Worm (Caenorhabditis elegans) whole organism, early embryonic: Measurements from ENCODE around the gene hsb-1.
A peak's percentile ranks its signal among the peaks of the same experiment; 100 is the strongest.

Experiments
- B0310.2 ChIP-seq: sonication (generic microtip); optimal IDR thresholded peaks from 2 replicates; lab custom pipeline; 2016; ENCODE audit warnings: mild to moderate bottlenecking, missing genetic modification characterization, missing compliant biosample characterization
- F13C5.2 ChIP-seq: sonication (generic microtip); optimal IDR thresholded peaks from 2 replicates; lab custom pipeline; 2017; ENCODE audit warnings: mild to moderate bottlenecking, missing genetic modification characterization, inconsistent platforms, missing compliant biosample characterization
- aly-1 ChIP-seq: sonication (generic microtip); optimal IDR thresholded peaks from 2 replicates; lab custom pipeline; 2016; ENCODE audit warnings: missing genetic modification characterization, missing compliant biosample characterization
- ama-1 ChIP-seq: fragments of 150-350 bp; optimal IDR thresholded peaks from 2 replicates; lab custom pipeline; 2014
- ceh-13 ChIP-seq: fragments of 200-800 bp; sonication (Bioruptor generic); optimal IDR thresholded peaks from 2 replicates; lab custom pipeline; 2018; ENCODE audit warnings: mild to moderate bottlenecking, missing genetic modification characterization, missing compliant biosample characterization
- ceh-36 ChIP-seq: sonication (generic microtip); optimal IDR thresholded peaks from 2 replicates; lab custom pipeline; 2016; ENCODE audit warnings: missing genetic modification characterization, inconsistent platforms, missing compliant biosample characterization
- ets-7 ChIP-seq: sonication (generic microtip); optimal IDR thresholded peaks from 2 replicates; lab custom pipeline; 2016; ENCODE audit warnings: missing genotype, missing genetic modification characterization, missing compliant biosample characterization
- flt-1 ChIP-seq: fragments of 200-800 bp; sonication (Bioruptor generic); IDR thresholded peaks from 2 replicates; pipeline ENCODE4 v1.3.6; 2022; ENCODE audit warnings: missing genetic modification characterization, missing compliant biosample characterization
- hmbx-1 ChIP-seq: sonication (generic microtip); optimal IDR thresholded peaks from 2 replicates; lab custom pipeline; 2016; ENCODE audit warnings: mild to moderate bottlenecking, missing genetic modification characterization, missing compliant biosample characterization
- hmg-4 ChIP-seq: fragments of 200-800 bp; sonication (Bioruptor generic); optimal IDR thresholded peaks from 2 replicates; lab custom pipeline; 2018; ENCODE audit warnings: mild to moderate bottlenecking, missing genetic modification characterization, missing compliant biosample characterization
- hnd-1 ChIP-seq: sonication (generic microtip); optimal IDR thresholded peaks from 2 replicates; lab custom pipeline; 2016; ENCODE audit warnings: missing genetic modification characterization, missing compliant biosample characterization
- pes-1 ChIP-seq: fragments of 200-800 bp; sonication (Bioruptor generic); IDR thresholded peaks from 2 replicates; pipeline ENCODE4 v1.3.6; 2022; ENCODE audit warnings: missing genetic modification reagents, missing genetic modification characterization, missing compliant biosample characterization
- scrt-1 ChIP-seq: fragments of 200-800 bp; sonication (Bioruptor generic); IDR thresholded peaks from 2 replicates; pipeline ENCODE4 v1.3.6; 2022; ENCODE audit warnings: missing genetic modification characterization, missing compliant biosample characterization
- sea-1 ChIP-seq: fragments of 200-800 bp; sonication (Bioruptor generic); conservative IDR thresholded peaks from 2 replicates; pipeline ENCODE4 v1.3.6; 2022; ENCODE audit warnings: missing genetic modification characterization, missing compliant biosample characterization
- tbx-11 ChIP-seq: fragments of 200-800 bp; sonication (Bioruptor generic); IDR thresholded peaks from 2 replicates; pipeline ENCODE4 v1.3.6; 2022; ENCODE audit warnings: missing genetic modification characterization, missing compliant biosample characterization
- tbx-37 ChIP-seq: fragments of 200-800 bp; sonication (Bioruptor generic); conservative IDR thresholded peaks from 2 replicates; pipeline ENCODE4 v1.3.6; 2022; ENCODE audit warnings: missing genetic modification reagents, missing genetic modification characterization, missing compliant biosample characterization
- tra-4 ChIP-seq: sonication (generic microtip); optimal IDR thresholded peaks from 2 replicates; lab custom pipeline; 2017; ENCODE audit warnings: missing genetic modification characterization, missing compliant biosample characterization

hsb-1 gene

DNA sequence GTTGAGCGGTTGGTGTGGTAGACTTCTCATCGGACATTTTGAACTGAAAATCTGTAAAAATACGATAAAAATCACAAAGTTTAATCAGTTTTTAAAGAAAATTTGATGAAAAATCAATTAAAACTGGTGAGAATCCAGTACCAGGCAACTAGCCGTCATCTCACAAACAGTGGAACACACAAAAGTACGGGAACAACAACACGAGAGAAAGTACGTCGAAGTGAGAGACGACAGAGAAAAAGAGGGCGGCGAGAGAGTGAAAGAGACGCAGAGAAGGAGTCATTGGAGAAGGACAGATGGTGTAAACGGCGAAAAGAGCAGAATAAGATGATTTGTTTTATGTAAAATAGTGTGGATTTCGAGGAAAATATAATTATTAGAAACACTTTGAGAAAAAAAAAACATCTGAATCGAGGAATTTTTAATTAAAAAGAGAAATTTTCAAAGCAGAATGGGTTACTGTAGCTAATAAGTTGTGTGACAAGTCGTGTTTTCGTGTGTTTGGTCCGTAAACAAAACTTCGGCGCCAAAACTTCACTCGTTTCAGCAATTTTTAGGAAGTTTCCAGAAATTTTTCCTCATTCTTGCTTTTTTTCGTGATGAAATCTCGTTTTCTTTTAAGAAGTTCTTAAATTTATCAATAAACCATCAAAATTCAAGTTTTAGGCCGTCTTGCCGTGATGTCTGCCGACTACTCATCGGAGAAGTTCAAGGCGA is at the start of gene hsb-1, which contains the start of gene let-99:
Gene hsb-1 (minus strand): TSS at position 51 of the 717 bp plus-strand sequence.
Gene let-99 (plus strand): TSS at position 667 of the 717 bp plus-strand sequence.
- TF ChIP-seq flt-1 (GFP tag; lab: Robert Waterston, UW): no peak
- no peak for TF ChIP-seq ets-7 (tag; lab: Kevin White, UChicago)
- TF ChIP-seq ceh-36 (tag; lab: Kevin White, UChicago): no peak
- no peak for TF ChIP-seq pes-1 (GFP tag; lab: Robert Waterston, UW)
- TF ChIP-seq hmg-4 (GFP tag; lab: Kevin White, UChicago): no peak
- no peak for TF ChIP-seq ceh-13 (GFP tag; lab: Kevin White, UChicago)
- TF ChIP-seq scrt-1 (GFP tag; lab: Robert Waterston, UW): no peak
- no peak for TF ChIP-seq tbx-37 (GFP tag; lab: Robert Waterston, UW)
- TF ChIP-seq hmbx-1 (tag; lab: Kevin White, UChicago): no peak
- no peak for TF ChIP-seq ama-1
- no peak for TF ChIP-seq F13C5.2
- TF ChIP-seq B0310.2: no peak
- no peak for TF ChIP-seq tra-4 (tag; lab: Kevin White, UChicago)
- TF ChIP-seq sea-1 (GFP tag; lab: Robert Waterston, UW): no peak
- TF ChIP-seq hnd-1 (tag; lab: Kevin White, UChicago): no peak

DNA sequence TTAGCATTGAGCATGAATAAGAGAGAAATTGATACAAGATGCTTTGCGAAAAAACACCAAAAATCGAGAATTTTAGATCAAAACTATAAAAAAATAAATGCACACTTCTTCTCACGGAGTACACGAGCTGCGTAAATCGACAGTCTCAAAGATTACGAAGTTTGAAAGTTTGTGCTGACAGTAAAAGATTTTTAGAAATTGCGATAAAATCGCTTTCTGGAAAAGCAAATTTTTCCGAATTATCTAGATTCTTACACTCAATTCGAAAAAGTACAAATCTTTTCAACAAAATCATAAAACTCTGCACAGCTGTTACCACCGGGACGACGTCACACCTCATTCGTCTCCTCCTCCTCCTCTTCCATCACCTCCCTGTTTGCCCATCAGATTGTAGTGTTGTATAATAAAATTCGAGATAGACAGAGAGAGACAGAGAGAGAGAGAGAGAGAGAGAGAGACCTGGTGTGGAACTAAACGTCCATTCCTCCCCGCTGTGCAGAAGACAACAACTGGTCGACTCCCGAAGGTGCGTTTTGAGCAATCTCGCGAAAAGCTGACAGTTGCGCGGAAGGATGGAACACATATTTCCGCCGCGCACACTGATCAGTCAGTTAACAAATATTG is 48.2 kb upstream of the hsb-1 start:
- TF ChIP-seq ceh-13 (GFP tag; lab: Kevin White, UChicago) (no peak), ama-1 (no peak), F13C5.2 (no peak), hmg-4 (GFP tag; lab: Kevin White, UChicago) (peak; percentile 40)

DNA sequence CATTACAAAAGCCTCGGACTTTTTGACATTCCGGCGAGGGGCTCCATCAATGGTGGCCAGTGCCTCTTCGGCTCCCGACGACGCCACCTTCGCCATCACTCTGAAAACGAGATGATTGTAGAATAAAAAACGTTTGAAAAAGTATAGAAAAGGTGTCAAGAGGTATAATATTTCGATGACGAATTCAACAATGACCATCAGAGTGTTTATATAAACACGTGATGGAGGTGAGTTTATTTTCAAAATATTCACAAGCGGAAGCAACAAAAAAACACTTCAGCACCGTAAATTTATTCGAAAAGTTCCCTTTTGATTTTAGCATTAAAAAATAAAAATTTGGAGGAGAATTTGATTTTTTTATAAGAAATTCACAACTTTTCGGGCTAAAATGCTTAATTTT is 47.6 kb upstream of the hsb-1 start, which contains the start of gene efa-6:
Gene efa-6 (minus strand): TSS at position 101 of the 400 bp plus-strand sequence.
- TF ChIP-seq ceh-36 (tag; lab: Kevin White, UChicago): no peak
- TF ChIP-seq pes-1 (GFP tag; lab: Robert Waterston, UW): no peak
- no peak for TF ChIP-seq hmbx-1 (tag; lab: Kevin White, UChicago)

DNA sequence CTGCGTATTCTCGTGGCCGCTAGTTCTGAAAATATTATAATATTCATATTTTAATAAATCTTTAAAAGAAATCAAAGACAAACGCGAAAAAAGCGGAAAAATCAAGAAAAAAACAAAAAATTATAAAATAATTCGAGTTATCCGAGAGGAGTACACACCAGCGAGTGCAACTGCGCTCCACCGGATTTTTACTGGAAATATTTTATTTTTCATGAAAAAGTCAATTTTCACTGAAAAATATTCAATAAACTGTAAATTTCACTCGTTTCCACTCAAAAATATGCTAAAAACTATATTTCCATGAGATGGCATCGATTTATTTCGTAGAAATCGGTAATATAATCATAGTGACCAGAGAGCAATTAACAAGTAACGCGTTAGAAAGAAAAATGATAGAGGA is 38.4 kb upstream of the hsb-1 start, which contains the start of gene Y55D9A.2:
Gene Y55D9A.2 (minus strand): TSS at position 31 of the 400 bp plus-strand sequence.
- no peak for TF ChIP-seq aly-1 (tag; lab: Kevin White, UChicago)
- TF ChIP-seq hmbx-1 (tag; lab: Kevin White, UChicago): peak; percentile 36

DNA sequence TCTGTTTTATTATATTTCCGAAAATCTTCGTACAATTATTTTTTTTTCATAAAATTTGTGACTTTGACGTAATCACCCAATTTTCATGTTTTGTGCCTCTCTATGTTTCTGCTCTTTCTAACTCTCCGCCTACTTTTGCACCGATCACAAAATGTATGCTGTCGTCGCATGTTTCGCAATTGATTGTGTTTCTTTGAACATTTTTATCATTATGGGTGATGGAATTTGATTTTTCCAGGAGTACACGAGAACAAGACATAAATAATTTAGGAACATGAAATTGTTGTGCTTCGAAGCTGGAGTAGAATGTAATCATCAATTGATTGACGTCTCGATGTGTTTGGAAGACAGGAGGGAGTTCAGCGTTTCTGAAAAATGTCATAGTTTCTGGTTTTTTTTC is 33.9 kb upstream of the hsb-1 start:
- TF ChIP-seq hmbx-1 (tag; lab: Kevin White, UChicago): no peak
- TF ChIP-seq F13C5.2: no peak
- TF ChIP-seq flt-1 (GFP tag; lab: Robert Waterston, UW): no peak
- TF ChIP-seq pes-1 (GFP tag; lab: Robert Waterston, UW): no peak
- TF ChIP-seq ceh-13 (GFP tag; lab: Kevin White, UChicago): no peak
- no peak for TF ChIP-seq hnd-1 (tag; lab: Kevin White, UChicago)
- TF ChIP-seq scrt-1 (GFP tag; lab: Robert Waterston, UW): no peak
- no peak for TF ChIP-seq tbx-11 (GFP tag; lab: Robert Waterston, UW)
- no peak for TF ChIP-seq aly-1 (tag; lab: Kevin White, UChicago)
- TF ChIP-seq tbx-37 (GFP tag; lab: Robert Waterston, UW): no peak
- no peak for TF ChIP-seq hmg-4 (GFP tag; lab: Kevin White, UChicago)
- TF ChIP-seq B0310.2: no peak
- TF ChIP-seq sea-1 (GFP tag; lab: Robert Waterston, UW): no peak
- no peak for TF ChIP-seq tra-4 (tag; lab: Kevin White, UChicago)

DNA sequence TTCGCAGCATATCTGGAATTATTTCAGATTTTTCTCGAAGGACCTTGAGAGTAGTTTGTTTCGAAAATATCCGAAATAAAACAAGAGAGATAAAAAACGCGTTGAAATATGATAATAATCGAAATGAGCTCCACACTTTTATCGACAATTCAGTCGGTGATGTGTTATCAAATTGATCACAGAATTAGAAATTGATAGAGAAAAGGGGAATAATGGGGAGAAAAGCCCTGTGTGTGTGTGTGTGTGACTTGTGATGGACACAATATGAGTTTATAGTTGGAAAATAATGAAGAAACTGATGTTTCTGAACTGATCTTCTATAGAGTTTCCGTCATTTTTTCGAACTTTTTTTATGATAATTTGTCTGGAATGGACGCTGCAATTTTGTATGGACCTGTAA is 32.1 kb upstream of the hsb-1 start, which contains the start of gene pgp-1:
Gene pgp-1 (minus strand): TSS at position 12 of the 400 bp plus-strand sequence.
- TF ChIP-seq tbx-37 (GFP tag; lab: Robert Waterston, UW) (no peak), scrt-1 (GFP tag; lab: Robert Waterston, UW) (no peak), ama-1 (no peak), B0310.2 (no peak)

DNA sequence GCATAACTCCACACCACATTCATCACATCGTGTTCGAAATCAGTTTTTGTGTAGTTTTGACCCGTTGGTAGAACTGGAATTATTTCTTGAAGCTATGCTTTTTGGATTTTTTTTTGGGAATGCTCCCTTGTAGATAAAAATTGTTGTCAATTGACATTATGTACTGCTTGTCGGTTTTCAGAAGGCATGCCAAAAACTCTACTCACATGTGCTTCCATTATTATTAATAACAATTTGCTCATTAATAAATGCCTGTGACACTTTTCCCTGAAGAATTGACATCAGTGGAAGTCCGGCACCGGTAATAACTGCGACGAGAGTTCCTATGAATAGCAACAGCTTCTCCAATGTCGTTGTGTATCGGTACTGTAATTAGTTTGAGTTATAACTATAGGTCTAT is 29.9 kb upstream of the hsb-1 start:
- TF ChIP-seq tbx-11 (GFP tag; lab: Robert Waterston, UW) (no peak), tra-4 (tag; lab: Kevin White, UChicago) (no peak), ceh-13 (GFP tag; lab: Kevin White, UChicago) (no peak), hmg-4 (GFP tag; lab: Kevin White, UChicago) (no peak), hmbx-1 (tag; lab: Kevin White, UChicago) (no peak), F13C5.2 (no peak), pes-1 (GFP tag; lab: Robert Waterston, UW) (no peak), aly-1 (tag; lab: Kevin White, UChicago) (no peak), B0310.2 (no peak), tbx-37 (GFP tag; lab: Robert Waterston, UW) (no peak), ama-1 (no peak), sea-1 (GFP tag; lab: Robert Waterston, UW) (no peak), ets-7 (tag; lab: Kevin White, UChicago) (no peak), flt-1 (GFP tag; lab: Robert Waterston, UW) (no peak), scrt-1 (GFP tag; lab: Robert Waterston, UW) (no peak), ceh-36 (tag; lab: Kevin White, UChicago) (no peak), hnd-1 (tag; lab: Kevin White, UChicago) (no peak)
